Worm (Caenorhabditis elegans) whole organism, mixed stage, embryonic: ENCODE results near the gene Y60A3A.23.

Experiments
- M03D4.4 ChIP-seq: sonication (generic microtip); optimal IDR thresholded peaks from 2 replicates; lab custom pipeline; 2017; ENCODE audit warnings: mild to moderate bottlenecking, missing genetic modification characterization, missing compliant biosample characterization
- bed-3 ChIP-seq: fragments of 200-800 bp; sonication (Bioruptor generic); optimal IDR thresholded peaks from 3 replicates; lab custom pipeline; 2018; ENCODE audit warnings: mild to moderate bottlenecking, missing genetic modification characterization, moderate library complexity, missing compliant biosample characterization
- blmp-1 ChIP-seq: fragments of 150-350 bp; optimal IDR thresholded peaks from 2 replicates; lab custom pipeline; 2014; ENCODE audit warnings: missing biosample characterization, missing genetic modification characterization
- ceh-43 ChIP-seq: fragments of 200-800 bp; sonication (Bioruptor generic); optimal IDR thresholded peaks from 2 replicates; lab custom pipeline; 2018; ENCODE audit warnings: mild to moderate bottlenecking, missing genetic modification characterization, moderate library complexity, missing compliant biosample characterization
- ceh-83 ChIP-seq: fragments of 200-800 bp; sonication (Bioruptor generic); optimal IDR thresholded peaks from 2 replicates; lab custom pipeline; 2018; ENCODE audit warnings: mild to moderate bottlenecking, missing genetic modification characterization, missing compliant biosample characterization
- cnd-1 ChIP-seq: fragments of 200-800 bp; sonication (Bioruptor generic); optimal IDR thresholded peaks from 2 replicates; lab custom pipeline; 2018; ENCODE audit warnings: mild to moderate bottlenecking, missing genetic modification characterization, missing compliant biosample characterization
- drap-1 ChIP-seq: fragments of 200-800 bp; sonication (Bioruptor generic); optimal IDR thresholded peaks from 3 replicates; lab custom pipeline; 2018; ENCODE audit warnings: mild to moderate bottlenecking, missing genetic modification characterization, missing compliant biosample characterization
- elt-1 ChIP-seq: sonication (generic microtip); optimal IDR thresholded peaks from 2 replicates; lab custom pipeline; 2017; ENCODE audit warnings: missing genetic modification characterization, mild to moderate bottlenecking, missing compliant biosample characterization, antibody characterized with exemption, moderate library complexity, borderline replicate concordance; ENCODE audit not compliant: insufficient read depth
- elt-3 ChIP-seq: fragments of 150-350 bp; optimal IDR thresholded peaks from 2 replicates; lab custom pipeline; 2014; ENCODE audit warnings: missing biosample characterization, missing genetic modification characterization
- flh-1 ChIP-seq: fragments of 200-800 bp; sonication (Bioruptor generic); optimal IDR thresholded peaks from 2 replicates; lab custom pipeline; 2018; ENCODE audit warnings: mild to moderate bottlenecking, missing genetic modification characterization, moderate library complexity, missing compliant biosample characterization
- ham-2 ChIP-seq: fragments of 200-800 bp; sonication (Bioruptor generic); optimal IDR thresholded peaks from 2 replicates; lab custom pipeline; 2018; ENCODE audit warnings: mild to moderate bottlenecking, missing genetic modification characterization, missing compliant biosample characterization
- hlh-1 ChIP-seq: fragments of 150-350 bp; optimal IDR thresholded peaks from 2 replicates; lab custom pipeline; 2014; ENCODE audit warnings: missing biosample characterization, missing genetic modification reagents, missing genetic modification characterization
- lin-13 ChIP-seq: fragments of 150-350 bp; optimal IDR thresholded peaks from 2 replicates; lab custom pipeline; 2014; ENCODE audit warnings: missing biosample characterization, missing genetic modification characterization
- lin-32 ChIP-seq: fragments of 200-800 bp; sonication (Bioruptor generic); optimal IDR thresholded peaks from 2 replicates; lab custom pipeline; 2018; ENCODE audit warnings: mild to moderate bottlenecking, missing genetic modification characterization, missing compliant biosample characterization
- lsy-2 ChIP-seq: fragments of 150-350 bp; optimal IDR thresholded peaks from 2 replicates; lab custom pipeline; 2014; ENCODE audit warnings: missing biosample characterization, missing genetic modification characterization
- mep-1 ChIP-seq: fragments of 150-350 bp; optimal IDR thresholded peaks from 2 replicates; lab custom pipeline; 2017; ENCODE audit warnings: missing biosample characterization, missing genetic modification reagents, missing genetic modification characterization, inconsistent platforms
- mls-2 ChIP-seq: sonication (generic microtip); optimal IDR thresholded peaks from 2 replicates; lab custom pipeline; 2016; ENCODE audit warnings: mild to moderate bottlenecking, missing genetic modification characterization, moderate library complexity, missing compliant biosample characterization
- nhr-12 ChIP-seq: fragments of 150-350 bp; optimal IDR thresholded peaks from 2 replicates; lab custom pipeline; 2014; ENCODE audit warnings: missing biosample characterization, missing genetic modification characterization
- nhr-2 ChIP-seq: fragments of 150-350 bp; optimal IDR thresholded peaks from 2 replicates; lab custom pipeline; 2014; ENCODE audit warnings: missing biosample characterization, missing genetic modification characterization
- nhr-237 ChIP-seq: fragments of 150-350 bp; optimal IDR thresholded peaks from 2 replicates; lab custom pipeline; 2014; ENCODE audit warnings: missing biosample characterization, missing genetic modification characterization
- nhr-28 ChIP-seq: fragments of 150-350 bp; optimal IDR thresholded peaks from 2 replicates; lab custom pipeline; 2014; ENCODE audit warnings: missing biosample characterization, missing genetic modification characterization
- nhr-76 ChIP-seq: sonication (generic microtip); optimal IDR thresholded peaks from 2 replicates; lab custom pipeline; 2017; ENCODE audit warnings: missing biosample characterization, missing genetic modification characterization
- pha-4 ChIP-seq: fragments of 150-350 bp; optimal IDR thresholded peaks from 2 replicates; lab custom pipeline; 2018; ENCODE audit warnings: missing biosample characterization, missing genetic modification reagents, missing genetic modification characterization
- sem-2 ChIP-seq: fragments of 200-800 bp; sonication (Bioruptor generic); optimal IDR thresholded peaks from 2 replicates; lab custom pipeline; 2018; ENCODE audit warnings: mild to moderate bottlenecking, missing genetic modification characterization, missing compliant biosample characterization
- tbx-8 ChIP-seq: fragments of 200-800 bp; sonication (Bioruptor generic); optimal IDR thresholded peaks from 2 replicates; lab custom pipeline; 2018; ENCODE audit warnings: mild to moderate bottlenecking, missing genetic modification characterization, moderate library complexity, missing compliant biosample characterization
- unc-120 ChIP-seq: sonication (generic microtip); optimal IDR thresholded peaks from 2 replicates; lab custom pipeline; 2017; ENCODE audit warnings: missing genetic modification characterization, missing compliant biosample characterization; ENCODE audit not compliant: poor library complexity, severe bottlenecking
- unc-39 ChIP-seq: fragments of 150-350 bp; optimal IDR thresholded peaks from 2 replicates; lab custom pipeline; 2014; ENCODE audit warnings: missing biosample characterization, missing genetic modification characterization
- unc-62 ChIP-seq: fragments of 150-350 bp; optimal IDR thresholded peaks from 2 replicates; lab custom pipeline; 2014; ENCODE audit warnings: missing biosample characterization, missing genetic modification reagents, missing genetic modification characterization
- zip-8 ChIP-seq: fragments of 150-350 bp; optimal IDR thresholded peaks from 2 replicates; lab custom pipeline; 2014; ENCODE audit warnings: missing biosample characterization, missing genetic modification characterization
- ztf-11 ChIP-seq: fragments of 150-350 bp; optimal IDR thresholded peaks from 2 replicates; lab custom pipeline; 2014; ENCODE audit warnings: missing biosample characterization, missing genetic modification characterization

Gene Y60A3A.23

ce11 chrV:19978220-19978619 lies 29.4 kb upstream of the Y60A3A.23 start, which contains the start of gene srh-183:
TSS of gene srh-183 (minus strand) at chrV:19978320.
- TF ChIP-seq ceh-83 (GFP tag; lab: Kevin White, UChicago) = no peak
- TF ChIP-seq nhr-2 = no peak
- TF ChIP-seq zip-8 = no peak
- TF ChIP-seq ham-2 (GFP tag; lab: Kevin White, UChicago) = no peak
- no peak for TF ChIP-seq ztf-11
- TF ChIP-seq tbx-8 = no peak
- no peak for TF ChIP-seq nhr-237 (tag; lab: Kevin White, UChicago)
- no peak for TF ChIP-seq mls-2 (tag; lab: Kevin White, UChicago)
- no peak for TF ChIP-seq bed-3 (GFP tag; lab: Kevin White, UChicago)
- no peak for TF ChIP-seq unc-62 (GFP tag; lab: Kevin White, UChicago)
- no peak for TF ChIP-seq mep-1
- no peak for TF ChIP-seq unc-120 (tag; lab: Kevin White, UChicago)

- TF ChIP-seq flh-1 (no peak), blmp-1 (tag; lab: Kevin White, UChicago) (no peak), elt-1 (tag; lab: Kevin White, UChicago) (no peak), nhr-28 (no peak), unc-39 (tag; lab: Kevin White, UChicago) (no peak), tbx-8 (no peak), unc-62 (GFP tag; lab: Kevin White, UChicago) (no peak), unc-120 (tag; lab: Kevin White, UChicago) (no peak), drap-1 (no peak)
Observed at ce11 chrV:19981832-19982462, 25.6 kb upstream of the Y60A3A.23 start, which contains the start of gene Y60A3A.24. TSS of gene Y60A3A.24 (minus strand) at chrV:19981882.

ce11 chrV:19986213-19986612 lies 21.4 kb upstream of the Y60A3A.23 start, which contains the start of gene clec-260:
TSS of gene clec-260 (minus strand) at chrV:19986313.
- TF ChIP-seq nhr-76 (tag; lab: Kevin White, UChicago) (no peak), lsy-2 (no peak)
- TF ChIP-seq, all 35 proteins: peak for 0

ce11 chrV:19986788-19987187 lies 20.8 kb upstream of the Y60A3A.23 start:
- TF ChIP-seq nhr-12 = no peak
- TF ChIP-seq pha-4 (tag; lab: Kevin White, UChicago) = no peak
- TF ChIP-seq elt-3 (tag; lab: Kevin White, UChicago) = no peak
- no peak for TF ChIP-seq flh-1
- no peak for TF ChIP-seq unc-39 (tag; lab: Kevin White, UChicago)
- TF ChIP-seq ham-2 (GFP tag; lab: Kevin White, UChicago) = no peak
- no peak for TF ChIP-seq nhr-2
- no peak for TF ChIP-seq cnd-1 (tag; lab: Kevin White, UChicago)
- TF ChIP-seq drap-1 = no peak
- TF ChIP-seq lin-32 = no peak
- TF ChIP-seq M03D4.4 (tag; lab: Kevin White, UChicago) = no peak
- TF ChIP-seq zip-8 = no peak
- TF ChIP-seq nhr-237 (tag; lab: Kevin White, UChicago) = no peak

- TF ChIP-seq ztf-11 (no peak), lin-32 (no peak), elt-1 (tag; lab: Kevin White, UChicago) (no peak), ceh-43 (GFP tag; lab: Kevin White, UChicago) (no peak), hlh-1 (tag; lab: Kevin White, UChicago) (no peak), nhr-76 (tag; lab: Kevin White, UChicago) (no peak), unc-62 (GFP tag; lab: Kevin White, UChicago) (no peak), nhr-28 (no peak), tbx-8 (no peak), elt-3 (tag; lab: Kevin White, UChicago) (no peak), mep-1 (no peak), mls-2 (tag; lab: Kevin White, UChicago) (no peak), lsy-2 (no peak)
Observed at ce11 chrV:19987684-19988083, 19.9 kb upstream of the Y60A3A.23 start, which contains the start of gene sri-67. TSS of gene sri-67 (plus strand) at chrV:19987984.

ce11 chrV:19994093-19994492 lies 13.5 kb upstream of the Y60A3A.23 start, which contains the start of gene Y60A3A.25:
TSS of gene Y60A3A.25 (minus strand) at chrV:19994193.
- TF ChIP-seq mls-2 (tag; lab: Kevin White, UChicago) = no peak
- TF ChIP-seq lin-13 (tag; lab: Kevin White, UChicago) = no peak
- TF ChIP-seq ham-2 (GFP tag; lab: Kevin White, UChicago) = no peak
- no peak for TF ChIP-seq nhr-237 (tag; lab: Kevin White, UChicago)
- no peak for TF ChIP-seq sem-2
- no peak for TF ChIP-seq unc-62 (GFP tag; lab: Kevin White, UChicago)
- TF ChIP-seq nhr-76 (tag; lab: Kevin White, UChicago) = no peak
- no peak for TF ChIP-seq drap-1
- no peak for TF ChIP-seq hlh-1 (tag; lab: Kevin White, UChicago)
- no peak for TF ChIP-seq M03D4.4 (tag; lab: Kevin White, UChicago)
- TF ChIP-seq nhr-2 = no peak
- TF ChIP-seq bed-3 (GFP tag; lab: Kevin White, UChicago) = no peak
- TF ChIP-seq mep-1 = no peak
- no peak for TF ChIP-seq lsy-2
- no peak for TF ChIP-seq ceh-83 (GFP tag; lab: Kevin White, UChicago)
